Fruit fly (Drosophila melanogaster) whole organism, wandering third instar larva: ENCODE measurements around the gene bif.

Experiments
- Abd-B ChIP-seq: fragments of >200 bp; optimal IDR thresholded peaks from 2 replicates; lab custom pipeline; 2017; ENCODE audit warnings: missing biosample characterization, missing genetic modification characterization
- CG32264 ChIP-seq: fragments of 200-800 bp; sonication (Bioruptor generic); optimal IDR thresholded peaks from 2 replicates; lab custom pipeline; 2016; ENCODE audit warnings: missing biosample characterization, missing genetic modification characterization
- CG9705 ChIP-seq: fragments of 200-800 bp; sonication (Bioruptor generic); optimal IDR thresholded peaks from 2 replicates; lab custom pipeline; 2018; ENCODE audit warnings: missing biosample characterization, mild to moderate bottlenecking, missing genetic modification characterization
- CrebA ChIP-seq: fragments of 200-800 bp; sonication (Bioruptor generic); optimal IDR thresholded peaks from 2 replicates; lab custom pipeline; 2016; ENCODE audit warnings: missing biosample characterization, mild to moderate bottlenecking, missing genetic modification characterization, borderline replicate concordance
- Dfd ChIP-seq: fragments of >200 bp; optimal IDR thresholded peaks from 2 replicates; lab custom pipeline; 2017; ENCODE audit warnings: missing biosample characterization, missing genetic modification characterization
- Dif ChIP-seq: fragments of 200-275, 200-300 bp; sonication (Bioruptor generic); optimal IDR thresholded peaks from 2 replicates; lab custom pipeline; 2018; ENCODE audit warnings: missing biosample characterization, missing genetic modification characterization; ENCODE audit not compliant: partially characterized antibody
- GATAd ChIP-seq: sonication (Bioruptor generic); optimal IDR thresholded peaks from 2 replicates; lab custom pipeline; 2016; ENCODE audit warnings: missing biosample characterization, missing genetic modification characterization
- HLH106 ChIP-seq: fragments of 200-800 bp; optimal IDR thresholded peaks from 3 replicates; lab custom pipeline; 2019; ENCODE audit warnings: missing biosample characterization, mild to moderate bottlenecking, missing genetic modification characterization, moderate library complexity
- Hnf4 ChIP-seq: fragments of 200-800 bp; sonication (Bioruptor generic); optimal IDR thresholded peaks from 2 replicates; lab custom pipeline; 2016; ENCODE audit warnings: missing biosample characterization, mild to moderate bottlenecking, missing genetic modification characterization
- Hr78 ChIP-seq: fragments of >200 bp; optimal IDR thresholded peaks from 2 replicates; lab custom pipeline; 2017; ENCODE audit warnings: missing biosample characterization, missing genetic modification characterization
- Hr83 ChIP-seq: fragments of 200-300 bp; sonication (Bioruptor generic); optimal IDR thresholded peaks from 2 replicates; lab custom pipeline; 2016; ENCODE audit warnings: missing biosample characterization, mild to moderate bottlenecking, missing genetic modification characterization, moderate library complexity; ENCODE audit not compliant: poor library complexity, severe bottlenecking
- Jra ChIP-seq: sonication (Bioruptor generic); optimal IDR thresholded peaks from 2 replicates; lab custom pipeline; 2016; ENCODE audit warnings: missing biosample characterization, missing genetic modification characterization
- Mio ChIP-seq: sonication (Bioruptor generic); optimal IDR thresholded peaks from 2 replicates; lab custom pipeline; 2016; ENCODE audit warnings: missing biosample characterization, missing genetic modification characterization
- Myc ChIP-seq: fragments of >200 bp; optimal IDR thresholded peaks from 2 replicates; lab custom pipeline; 2017
- N ChIP-seq: fragments of >200 bp; optimal IDR thresholded peaks from 2 replicates; lab custom pipeline; 2018; ENCODE audit warnings: missing biosample characterization, missing external identifiers, missing genetic modification characterization
- OdsH ChIP-seq: fragments of 200-800 bp; sonication (Bioruptor generic); optimal IDR thresholded peaks from 2 replicates; lab custom pipeline; 2016; ENCODE audit warnings: missing biosample characterization, mild to moderate bottlenecking, missing genetic modification characterization
- Rel ChIP-seq, 2 experiments: fragments of 200-800 bp; sonication (Bioruptor generic) in 1 of 2; optimal IDR thresholded peaks; 2 replicates in 1 of 2; 3 replicates in 1 of 2; lab custom pipeline; 2016 to 2019; ENCODE audit warnings: mild to moderate bottlenecking in 2 of 2, missing biosample characterization in 2 of 2, missing genetic modification characterization in 2 of 2, moderate library complexity in 1 of 2
- Sp1 ChIP-seq: fragments of 200-800 bp; sonication (Bioruptor generic); optimal IDR thresholded peaks from 3 replicates; lab custom pipeline; 2019; ENCODE audit warnings: missing biosample characterization, mild to moderate bottlenecking, missing genetic modification characterization, moderate library complexity
- Vsx2 ChIP-seq: fragments of 200-300, 225-300 bp; sonication (Bioruptor generic); optimal IDR thresholded peaks from 2 replicates; lab custom pipeline; 2018; ENCODE audit warnings: missing biosample characterization, missing genetic modification characterization; ENCODE audit not compliant: partially characterized antibody
- br ChIP-seq: fragments of 200-800 bp; sonication (Bioruptor generic); optimal IDR thresholded peaks from 2 replicates; lab custom pipeline; 2016; ENCODE audit warnings: missing biosample characterization, missing genetic modification characterization
- brk ChIP-seq: fragments of 200-800 bp; sonication (Bioruptor generic); optimal IDR thresholded peaks from 2 replicates; lab custom pipeline; 2016; ENCODE audit warnings: missing biosample characterization, mild to moderate bottlenecking, missing genetic modification characterization
- dl ChIP-seq, 2 experiments: fragments of 175-275, 200-275 bp in 1 of 2; fragments of 200-275 bp in 1 of 2; sonication (Bioruptor generic); optimal IDR thresholded peaks; lab custom pipeline; 2018; ENCODE audit warnings: mild to moderate bottlenecking in 2 of 2, missing biosample characterization in 2 of 2, missing genetic modification characterization in 2 of 2, moderate library complexity in 2 of 2; ENCODE audit not compliant: partially characterized antibody in 2 of 2, insufficient read depth in 1 of 2
- dmrt93B ChIP-seq: fragments of 200-800 bp; sonication (Bioruptor generic); optimal IDR thresholded peaks from 2 replicates; lab custom pipeline; 2018; ENCODE audit warnings: missing biosample characterization, mild to moderate bottlenecking, missing genetic modification characterization
- dsf ChIP-seq: sonication (Bioruptor generic); optimal IDR thresholded peaks from 2 replicates; lab custom pipeline; 2016; ENCODE audit warnings: missing biosample characterization, missing genetic modification characterization, borderline replicate concordance
- ey ChIP-seq: fragments of 200-800 bp; sonication (Bioruptor generic); optimal IDR thresholded peaks from 2 replicates; lab custom pipeline; 2016; ENCODE audit warnings: missing biosample characterization, missing genetic modification characterization
- foxo ChIP-seq, 2 experiments: fragments of 200-800 bp; sonication (Bioruptor generic); optimal IDR thresholded peaks; 2 replicates in 1 of 2; 3 replicates in 1 of 2; lab custom pipeline; 2016 to 2017; ENCODE audit warnings: missing biosample characterization in 2 of 2, missing genetic modification characterization in 2 of 2
- fru ChIP-seq: fragments of 200-800 bp; sonication (Bioruptor generic); optimal IDR thresholded peaks from 3 replicates; lab custom pipeline; 2016; ENCODE audit warnings: missing biosample characterization, mild to moderate bottlenecking, missing genetic modification characterization
- h ChIP-seq: fragments of 200-800 bp; sonication (Bioruptor generic); optimal IDR thresholded peaks from 3 replicates; lab custom pipeline; 2016; ENCODE audit warnings: missing biosample characterization, mild to moderate bottlenecking, missing genetic modification characterization
- jim ChIP-seq: fragments of 175-275, 200-325 bp; sonication (Bioruptor generic); optimal IDR thresholded peaks from 2 replicates; lab custom pipeline; 2016; ENCODE audit warnings: missing biosample characterization, mild to moderate bottlenecking, missing genetic modification characterization
- lola ChIP-seq: fragments of >200 bp; optimal IDR thresholded peaks from 2 replicates; lab custom pipeline; 2017; ENCODE audit warnings: missing biosample characterization, missing genetic modification characterization
- pan ChIP-seq: fragments of >200 bp; optimal IDR thresholded peaks from 2 replicates; lab custom pipeline; 2017
- psq ChIP-seq: fragments of 200-800 bp; sonication (Bioruptor generic); optimal IDR thresholded peaks from 3 replicates; lab custom pipeline; 2017; ENCODE audit warnings: missing biosample characterization, mild to moderate bottlenecking, missing genetic modification characterization, moderate library complexity
- rgr ChIP-seq: fragments of 200-800 bp; sonication (Bioruptor generic); optimal IDR thresholded peaks from 3 replicates; lab custom pipeline; 2016; ENCODE audit warnings: missing biosample characterization, mild to moderate bottlenecking, missing genetic modification characterization
- sage ChIP-seq: fragments of 200-800 bp; sonication (Bioruptor generic); optimal IDR thresholded peaks from 2 replicates; lab custom pipeline; 2016; ENCODE audit warnings: missing biosample characterization, mild to moderate bottlenecking, missing genetic modification characterization
- sv ChIP-seq: fragments of 200-800 bp; sonication (Bioruptor generic); optimal IDR thresholded peaks from 3 replicates; lab custom pipeline; 2016; ENCODE audit warnings: missing biosample characterization, missing genetic modification characterization
- tai ChIP-seq: sonication (Bioruptor generic); optimal IDR thresholded peaks from 2 replicates; lab custom pipeline; 2016; ENCODE audit warnings: missing biosample characterization, missing genetic modification characterization
- usp ChIP-seq: fragments of >200 bp; optimal IDR thresholded peaks from 2 replicates; lab custom pipeline; 2017; ENCODE audit warnings: missing biosample characterization, missing genetic modification characterization
- woc ChIP-seq: sonication (Bioruptor generic); optimal IDR thresholded peaks from 2 replicates; lab custom pipeline; 2016; ENCODE audit warnings: missing biosample characterization, mild to moderate bottlenecking, missing genetic modification characterization

Gene bif

dm6 chrX:11657140-11657539 is 21.6 kb upstream of the bif start:
- TF ChIP-seq Jra (GFP tag; lab: Kevin White, UChicago) = no peak
- TF ChIP-seq CG9705 (GFP tag; lab: Kevin White, UChicago) = no peak
- no peak for TF ChIP-seq N (GFP tag; lab: Kevin White, UChicago)
- no peak for TF ChIP-seq dl (GFP tag; optimal IDR thresholded peaks at IDR 0.05; lab: Kevin White, UChicago; ENCODE audit: insufficient read depth in 1 of 2, partially characterized antibody in 2 of 2)
- TF ChIP-seq Hr83 (GFP tag; lab: Kevin White, UChicago) = no peak
- no peak for TF ChIP-seq brk (GFP tag; lab: Kevin White, UChicago)
- TF ChIP-seq Myc (lab: Kevin White, UChicago) = no peak
- peak; percentile 23 for TF ChIP-seq h (GFP tag; lab: Kevin White, UChicago)
- TF ChIP-seq ey (GFP tag; lab: Kevin White, UChicago) = peak; percentile 10
- TF ChIP-seq CrebA (GFP tag; lab: Kevin White, UChicago) = no peak
- TF ChIP-seq sv (GFP tag; lab: Kevin White, UChicago) = peak; percentile 9
- no peak for TF ChIP-seq CG32264
- peak in 1 of 2 experiments; percentile 16 for TF ChIP-seq foxo (GFP tag; optimal IDR thresholded peaks at IDR 0.05; lab: Kevin White, UChicago)
- no peak for TF ChIP-seq usp (GFP tag; lab: Kevin White, UChicago)
- TF ChIP-seq tai (GFP tag; lab: Kevin White, UChicago) = no peak
- no peak for TF ChIP-seq woc (GFP tag; lab: Kevin White, UChicago)
- TF ChIP-seq Rel (GFP tag; optimal IDR thresholded peaks at IDR 0.05; lab: Kevin White, UChicago) = no peak
- no peak for TF ChIP-seq Rel (tag; optimal IDR thresholded peaks at IDR 0.05; lab: Kevin White, UChicago)
- peak; percentile 7 for TF ChIP-seq Sp1
- TF ChIP-seq Vsx2 = no peak
- TF ChIP-seq GATAd (GFP tag; lab: Kevin White, UChicago) = no peak
- TF ChIP-seq fru (GFP tag; lab: Kevin White, UChicago) = peak; percentile 41
- TF ChIP-seq jim = no peak
- TF ChIP-seq pan = no peak
- no peak for TF ChIP-seq dmrt93B (GFP tag; lab: Kevin White, UChicago)
- no peak for TF ChIP-seq Dfd (GFP tag; lab: Kevin White, UChicago)
- TF ChIP-seq br (GFP tag; lab: Kevin White, UChicago) = no peak
- TF ChIP-seq rgr (GFP tag; lab: Kevin White, UChicago) = no peak
- no peak for TF ChIP-seq lola
- TF ChIP-seq Hnf4 = no peak
- no peak for TF ChIP-seq Abd-B (GFP tag; lab: Kevin White, UChicago)
- TF ChIP-seq HLH106 = peak; percentile 35
- TF ChIP-seq dsf = no peak
- peak; percentile 15 for TF ChIP-seq OdsH (GFP tag; lab: Kevin White, UChicago)
- no peak for TF ChIP-seq Mio (GFP tag; lab: Kevin White, UChicago)
- TF ChIP-seq sage (GFP tag; lab: Kevin White, UChicago) = no peak
- no peak for TF ChIP-seq Dif (GFP tag; lab: Kevin White, UChicago)
- TF ChIP-seq Hr78 = no peak
- peak; percentile 8 for TF ChIP-seq psq
- TF ChIP-seq, all 38 proteins: peak for 9

DNA sequence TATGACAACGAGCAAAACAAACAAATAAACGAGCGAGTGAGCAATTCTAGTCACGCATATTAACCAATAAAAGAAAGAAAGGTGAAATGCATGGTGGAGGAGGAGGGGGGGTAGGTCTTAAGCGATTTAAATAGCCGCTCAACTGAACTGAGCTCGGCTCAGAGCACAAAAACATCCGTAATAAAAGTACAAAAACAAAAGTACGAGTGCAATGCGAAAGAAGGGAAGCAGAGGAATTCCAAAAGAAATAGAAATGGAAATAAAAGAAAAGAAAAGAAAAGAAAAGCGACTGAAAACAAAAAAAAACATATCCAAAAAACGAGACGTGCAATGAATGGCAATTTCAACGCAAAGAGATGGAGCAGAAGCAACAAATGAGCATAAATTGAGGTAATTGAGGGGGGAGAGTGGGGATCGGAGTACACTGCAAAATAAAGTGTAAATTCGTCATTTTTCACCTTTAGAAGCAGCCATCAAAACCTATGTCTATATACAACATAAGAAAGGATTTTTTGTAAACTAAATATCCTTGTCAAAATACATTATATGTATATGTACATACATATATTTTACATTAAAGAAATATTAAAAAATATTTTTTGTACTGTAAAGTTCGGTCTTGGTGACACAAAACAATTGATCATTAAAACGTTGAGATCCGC is 20.5 kb upstream of the bif start:
- no peak for TF ChIP-seq dsf
- TF ChIP-seq Rel (GFP tag; optimal IDR thresholded peaks at IDR 0.05; lab: Kevin White, UChicago) = no peak
- no peak for TF ChIP-seq Rel (tag; optimal IDR thresholded peaks at IDR 0.05; lab: Kevin White, UChicago)
- no peak for TF ChIP-seq Jra (GFP tag; lab: Kevin White, UChicago)
- TF ChIP-seq jim = no peak
- TF ChIP-seq rgr (GFP tag; lab: Kevin White, UChicago) = no peak
- TF ChIP-seq Sp1 = no peak
- TF ChIP-seq fru (GFP tag; lab: Kevin White, UChicago) = peak; percentile 1
- TF ChIP-seq brk (GFP tag; lab: Kevin White, UChicago) = no peak
- TF ChIP-seq OdsH (GFP tag; lab: Kevin White, UChicago) = no peak
- TF ChIP-seq woc (GFP tag; lab: Kevin White, UChicago) = no peak
- no peak for TF ChIP-seq Dif (GFP tag; lab: Kevin White, UChicago)
- TF ChIP-seq HLH106 = peak; percentile 37
- TF ChIP-seq lola = no peak
- peak in 1 of 2 experiments; percentile 36 for TF ChIP-seq foxo (GFP tag; optimal IDR thresholded peaks at IDR 0.05; lab: Kevin White, UChicago)
- TF ChIP-seq CG32264 = no peak
- no peak for TF ChIP-seq Hnf4
- TF ChIP-seq, all 38 proteins: peak for 3
